Fruit fly (Drosophila melanogaster): ENCODE data around the gene CG18809.
A peak's percentile ranks its signal among the peaks of the same experiment; 100 is the strongest.

CG18809 gene

DNA sequence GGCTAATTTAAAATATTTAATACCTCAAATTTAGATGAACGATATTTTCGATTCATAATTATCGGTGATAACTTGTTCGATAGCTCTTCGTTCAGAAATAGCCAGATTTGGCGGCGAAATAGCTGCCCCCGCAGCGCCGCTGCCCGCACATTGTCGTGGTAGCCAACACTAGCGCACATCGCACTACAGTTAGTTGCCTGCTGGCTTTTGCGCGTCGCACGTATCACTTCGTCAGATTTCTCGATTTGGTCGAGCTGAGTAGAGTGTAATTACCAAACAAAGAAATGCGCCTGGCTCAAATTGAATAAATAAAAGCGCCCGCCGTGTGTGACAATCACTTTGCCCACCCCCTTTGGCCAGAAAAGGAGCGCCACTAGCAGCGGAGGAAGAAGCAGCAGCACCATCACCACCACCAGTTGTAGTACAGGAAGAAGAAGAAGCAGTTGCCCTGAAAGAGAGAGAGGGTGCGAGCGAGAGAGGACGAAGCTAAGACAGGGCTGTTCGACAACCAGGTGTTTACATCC is 6.6 kb upstream of the CG18809 start, which contains the start of gene Abcd3 (continued):
- TF ChIP-seq Eip74EF (GFP tag; optimal IDR thresholded peaks at IDR 0.05) = peak in 1 of 2 experiments; percentile 59
- peak; percentile 55 for TF ChIP-seq her (GFP tag; optimal IDR thresholded peaks at IDR 0.05)
- peak; percentile 78 for TF ChIP-seq Opbp (GFP tag; IDR thresholded peaks at IDR 0.05; ENCODE audit: partially characterized antibody)
- no peak for TF ChIP-seq pnt (GFP tag; optimal IDR thresholded peaks at IDR 0.05)
- peak; percentile 10 for TF ChIP-seq grau (tag; optimal IDR thresholded peaks at IDR 0.05)
- TF ChIP-seq bsh (GFP tag; optimal IDR thresholded peaks at IDR 0.05) = no peak
- peak; percentile 7 for TF ChIP-seq CG4707 (GFP tag; optimal IDR thresholded peaks at IDR 0.05)
- 0 out of 2 replicates have a peak, but pooled peaks have one; percentile 24 for TF ChIP-seq CG31441 (GFP tag; IDR thresholded peaks at IDR 0.05)
- peak; percentile 62 for TF ChIP-seq vfl (GFP tag; optimal IDR thresholded peaks at IDR 0.05)
- no peak for TF ChIP-seq lmd (GFP tag; IDR thresholded peaks at IDR 0.05)
- TF ChIP-seq Scr (GFP tag; IDR thresholded peaks at IDR 0.05; ENCODE audit: partially characterized antibody) = peak; percentile 68
- TF ChIP-seq CG18599 (GFP tag; optimal IDR thresholded peaks at IDR 0.05) = peak; percentile 66
- peak; percentile 72 for TF ChIP-seq CG10543 (GFP tag; optimal IDR thresholded peaks at IDR 0.05)
- TF ChIP-seq Hmr (GFP tag; optimal IDR thresholded peaks at IDR 0.05) = peak; percentile 73
- TF ChIP-seq CG14050 (GFP tag; IDR thresholded peaks at IDR 0.05) = no peak
- peak; percentile 5 for TF ChIP-seq CG9817 (tag; optimal IDR thresholded peaks at IDR 0.05)
- TF ChIP-seq caup (GFP tag; optimal IDR thresholded peaks at IDR 0.05; ENCODE audit: severe bottlenecking) = peak; percentile 45
- TF ChIP-seq sug (tag; optimal IDR thresholded peaks at IDR 0.05) = peak; percentile 59
- peak; percentile 28 for TF ChIP-seq CG11723 (GFP tag; optimal IDR thresholded peaks at IDR 0.05)
- peak; percentile 1 for TF ChIP-seq CG4328 (GFP tag; optimal IDR thresholded peaks at IDR 0.05)
- no peak for TF ChIP-seq CG31388 (GFP tag; optimal IDR thresholded peaks at IDR 0.05)
- no peak for TF ChIP-seq Vsx1 (GFP tag; optimal IDR thresholded peaks at IDR 0.05)
- no peak for TF ChIP-seq en (GFP tag; optimal IDR thresholded peaks at IDR 0.05)
- TF ChIP-seq CG12071 (GFP tag; optimal IDR thresholded peaks at IDR 0.05) = peak; percentile 52
- TF ChIP-seq chn (GFP tag; optimal IDR thresholded peaks at IDR 0.05) = peak; percentile 57
- peak; percentile 6 for TF ChIP-seq wek (GFP tag; optimal IDR thresholded peaks at IDR 0.05)
- TF ChIP-seq CG1024 (GFP tag; IDR thresholded peaks at IDR 0.05) = 0 out of 2 replicates have a peak, but pooled peaks have one; percentile 28
- TF ChIP-seq inv (GFP tag; IDR thresholded peaks at IDR 0.05; ENCODE audit: partially characterized antibody) = peak; percentile 53
- TF ChIP-seq CG12219 (GFP tag; optimal IDR thresholded peaks at IDR 0.05) = peak; percentile 11
- TF ChIP-seq Bgb (GFP tag; IDR thresholded peaks at IDR 0.05; ENCODE audit: partially characterized antibody) = peak; percentile 74
- TF ChIP-seq CG8765 (GFP tag; IDR thresholded peaks at IDR 0.05) = no peak
- peak; percentile 83 for TF ChIP-seq CG10267 (tag; optimal IDR thresholded peaks at IDR 0.05)
- no peak for TF ChIP-seq Kr (GFP tag; optimal IDR thresholded peaks at IDR 0.05)
- peak; percentile 26 for TF ChIP-seq Hey (tag; optimal IDR thresholded peaks at IDR 0.05)
- TF ChIP-seq Atf6 (GFP tag; IDR thresholded peaks at IDR 0.05) = 0 out of 2 replicates have a peak, but pooled peaks have one; percentile 15
- peak; percentile 8 for TF ChIP-seq gfzf (GFP tag; optimal IDR thresholded peaks at IDR 0.05)
- TF ChIP-seq pum (GFP tag; optimal IDR thresholded peaks at IDR 0.05) = no peak
- TF ChIP-seq CG32767 (GFP tag; IDR thresholded peaks at IDR 0.05) = peak; percentile 38; the same call in 1 of the 2 replicates
- TF ChIP-seq dmrt99B (tag; optimal IDR thresholded peaks at IDR 0.05) = peak; percentile 25
- peak; percentile 60; the same call in 2 of the 3 replicates for TF ChIP-seq CG16813 (GFP tag; IDR thresholded peaks at IDR 0.05; ENCODE audit: partially characterized antibody)
- peak; percentile 54 for TF ChIP-seq exex (tag; optimal IDR thresholded peaks at IDR 0.05)
- TF ChIP-seq Fer1 (GFP tag; optimal IDR thresholded peaks at IDR 0.05) = peak; percentile 71
- 0 out of 3 replicates have a peak, but pooled peaks have one; percentile 49 for TF ChIP-seq CG11456 (GFP tag; IDR thresholded peaks at IDR 0.05)
- peak; percentile 88 for TF ChIP-seq CG34376 (GFP tag; optimal IDR thresholded peaks at IDR 0.05)
- TF ChIP-seq hkb (optimal IDR thresholded peaks at IDR 0.05) = no peak
- peak; percentile 48 for TF ChIP-seq hkb (GFP tag; IDR thresholded peaks at IDR 0.05)
- no peak for TF ChIP-seq Ada2b (GFP tag; IDR thresholded peaks at IDR 0.05)
- TF ChIP-seq Dref (GFP tag; IDR thresholded peaks at IDR 0.05) = peak; percentile 81

All from whole organism, embryonic.